Worm (Caenorhabditis elegans): Measurements from ENCODE around the gene fbn-1.

Gene fbn-1

DNA sequence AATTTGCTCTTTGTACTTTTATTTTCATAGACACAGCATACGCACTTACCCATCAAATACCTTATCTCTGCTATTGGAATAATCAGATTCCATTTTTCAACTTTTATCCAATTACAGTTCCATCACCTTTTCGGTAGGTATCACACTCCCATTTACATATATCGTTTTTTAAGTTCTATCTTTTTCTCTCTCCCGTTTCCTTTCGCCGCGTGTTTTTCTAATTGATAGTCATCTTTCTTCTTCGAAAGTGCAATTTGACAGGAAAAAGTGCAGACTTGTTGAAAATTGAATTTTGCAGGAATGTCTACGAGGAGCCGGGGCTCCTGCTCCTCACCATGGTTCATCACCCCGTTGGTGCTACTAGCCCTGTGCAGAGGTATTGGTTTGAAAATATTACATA is at the start of gene fbn-1:
Gene fbn-1, plus strand, starts transcription at position 301 of the 400 bp plus-strand sequence.
- TF ChIP-seq tra-4 (tag; optimal IDR thresholded peaks at IDR 0.05) (no peak), F13C5.2 (tag; optimal IDR thresholded peaks at IDR 0.05) (no peak), flt-1 (GFP tag; IDR thresholded peaks at IDR 0.05) (no peak), B0310.2 (tag; optimal IDR thresholded peaks at IDR 0.05) (no peak), scrt-1 (GFP tag; IDR thresholded peaks at IDR 0.05) (no peak), hmg-4 (GFP tag; optimal IDR thresholded peaks at IDR 0.05) (no peak), ama-1 (optimal IDR thresholded peaks at IDR 0.05) (no peak), tbx-11 (GFP tag; IDR thresholded peaks at IDR 0.05) (no peak), tbx-37 (GFP tag; conservative IDR thresholded peaks at IDR 0.05) (no peak), pes-1 (GFP tag; IDR thresholded peaks at IDR 0.05) (no peak), ets-7 (tag; optimal IDR thresholded peaks at IDR 0.05) (no peak), sea-1 (GFP tag; conservative IDR thresholded peaks at IDR 0.05) (no peak), aly-1 (tag; optimal IDR thresholded peaks at IDR 0.05) (no peak), hnd-1 (tag; optimal IDR thresholded peaks at IDR 0.05) (no peak), ceh-36 (tag; optimal IDR thresholded peaks at IDR 0.05) (no peak), hmbx-1 (tag; optimal IDR thresholded peaks at IDR 0.05) (no peak), ceh-13 (GFP tag; optimal IDR thresholded peaks at IDR 0.05) (no peak)

DNA sequence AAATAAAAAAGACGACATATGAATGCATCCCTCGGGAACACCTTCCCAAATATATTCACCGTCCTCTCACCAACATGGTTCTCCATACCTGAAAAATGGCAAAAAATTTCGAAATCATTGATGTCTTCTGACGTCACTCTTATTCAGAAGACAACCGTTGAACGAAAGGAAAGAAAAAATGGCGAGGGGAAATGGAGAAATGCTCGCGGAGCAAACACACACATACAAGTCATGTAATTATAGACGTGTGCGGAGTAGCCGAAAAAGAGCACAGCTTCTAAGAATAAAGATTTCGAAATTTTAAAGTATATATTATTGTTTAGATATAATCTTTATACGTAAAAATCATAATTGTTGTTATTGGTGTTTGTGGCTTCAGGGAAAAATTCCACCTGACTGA is 45.9 kb upstream of the fbn-1 start, which contains the start of gene mfsd-6:
Gene mfsd-6, minus strand, starts transcription at position 88 of the 400 bp plus-strand sequence.
- TF ChIP-seq hnd-1 (tag; optimal IDR thresholded peaks at IDR 0.05) (no peak), hmg-4 (GFP tag; optimal IDR thresholded peaks at IDR 0.05) (no peak), hmbx-1 (tag; optimal IDR thresholded peaks at IDR 0.05) (no peak), ama-1 (optimal IDR thresholded peaks at IDR 0.05) (no peak), tbx-37 (GFP tag; conservative IDR thresholded peaks at IDR 0.05) (no peak), tbx-11 (GFP tag; IDR thresholded peaks at IDR 0.05) (no peak), aly-1 (tag; optimal IDR thresholded peaks at IDR 0.05) (no peak), tra-4 (tag; optimal IDR thresholded peaks at IDR 0.05) (no peak), ceh-13 (GFP tag; optimal IDR thresholded peaks at IDR 0.05) (no peak), ets-7 (tag; optimal IDR thresholded peaks at IDR 0.05) (no peak), sea-1 (GFP tag; conservative IDR thresholded peaks at IDR 0.05) (no peak), flt-1 (GFP tag; IDR thresholded peaks at IDR 0.05) (no peak), scrt-1 (GFP tag; IDR thresholded peaks at IDR 0.05) (no peak), F13C5.2 (tag; optimal IDR thresholded peaks at IDR 0.05) (no peak), B0310.2 (tag; optimal IDR thresholded peaks at IDR 0.05) (no peak), pes-1 (GFP tag; IDR thresholded peaks at IDR 0.05) (no peak), ceh-36 (tag; optimal IDR thresholded peaks at IDR 0.05) (no peak)

DNA sequence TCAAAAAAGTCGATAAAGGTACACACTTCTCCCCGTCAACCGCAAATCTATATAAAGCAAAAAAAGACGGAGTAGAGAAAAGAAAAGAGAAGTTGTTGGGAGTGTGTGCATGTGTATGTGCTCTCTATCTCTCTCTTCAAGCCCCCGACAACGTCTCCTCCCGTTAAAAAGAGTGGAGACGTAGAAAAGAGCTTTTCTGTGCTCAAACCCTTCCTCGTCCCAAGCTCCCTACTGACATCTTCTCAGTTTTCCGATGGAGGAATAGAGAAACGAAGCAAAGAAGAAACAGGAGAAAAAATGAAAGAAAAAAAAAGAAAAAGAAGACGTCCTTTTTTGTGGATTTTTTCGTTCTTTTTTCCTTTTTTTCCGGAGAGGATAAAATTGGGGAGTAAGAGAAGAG is 44.6 kb upstream of the fbn-1 start:
- no peak for TF ChIP-seq tbx-37 (GFP tag; conservative IDR thresholded peaks at IDR 0.05)
- TF ChIP-seq F13C5.2 (tag; optimal IDR thresholded peaks at IDR 0.05), result no peak
- TF ChIP-seq scrt-1 (GFP tag; IDR thresholded peaks at IDR 0.05), result no peak
- TF ChIP-seq ama-1 (optimal IDR thresholded peaks at IDR 0.05), result no peak
- TF ChIP-seq ceh-13 (GFP tag; optimal IDR thresholded peaks at IDR 0.05), result no peak
- no peak for TF ChIP-seq B0310.2 (tag; optimal IDR thresholded peaks at IDR 0.05)
- TF ChIP-seq hmg-4 (GFP tag; optimal IDR thresholded peaks at IDR 0.05), result no peak
- no peak for TF ChIP-seq aly-1 (tag; optimal IDR thresholded peaks at IDR 0.05)
- no peak for TF ChIP-seq ceh-36 (tag; optimal IDR thresholded peaks at IDR 0.05)
- TF ChIP-seq pes-1 (GFP tag; IDR thresholded peaks at IDR 0.05), result no peak
- no peak for TF ChIP-seq ets-7 (tag; optimal IDR thresholded peaks at IDR 0.05)
- TF ChIP-seq sea-1 (GFP tag; conservative IDR thresholded peaks at IDR 0.05), result no peak
- no peak for TF ChIP-seq flt-1 (GFP tag; IDR thresholded peaks at IDR 0.05)
- TF ChIP-seq hmbx-1 (tag; optimal IDR thresholded peaks at IDR 0.05), result no peak
- TF ChIP-seq hnd-1 (tag; optimal IDR thresholded peaks at IDR 0.05), result no peak
- no peak for TF ChIP-seq tra-4 (tag; optimal IDR thresholded peaks at IDR 0.05)
- no peak for TF ChIP-seq tbx-11 (GFP tag; IDR thresholded peaks at IDR 0.05)

DNA sequence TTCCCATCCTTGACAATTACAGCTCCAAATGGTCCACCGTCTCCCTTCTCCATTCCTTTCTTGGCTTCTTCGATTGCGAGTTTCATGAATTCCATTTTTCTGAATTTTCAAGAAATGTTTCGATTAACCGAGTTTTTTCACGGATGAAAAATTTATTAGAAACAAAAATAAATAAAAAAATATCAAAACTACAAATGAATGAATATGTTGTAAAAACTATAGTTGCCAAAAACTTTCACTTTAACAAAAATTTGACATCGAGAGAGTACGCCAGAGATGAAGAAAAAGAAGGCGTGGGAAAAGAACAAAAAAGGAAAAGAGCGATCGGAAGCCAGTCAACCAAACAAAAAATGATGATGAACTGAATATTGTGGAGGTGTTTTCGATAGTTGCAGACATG is 42.3 kb upstream of the fbn-1 start, which contains the start of gene R13A5.10:
Gene R13A5.10, minus strand, starts transcription at position 101 of the 400 bp plus-strand sequence.
- TF ChIP-seq tbx-11 (GFP tag; IDR thresholded peaks at IDR 0.05) (no peak), F13C5.2 (tag; optimal IDR thresholded peaks at IDR 0.05) (no peak), sea-1 (GFP tag; conservative IDR thresholded peaks at IDR 0.05) (no peak), tbx-37 (GFP tag; conservative IDR thresholded peaks at IDR 0.05) (no peak), hnd-1 (tag; optimal IDR thresholded peaks at IDR 0.05) (no peak), pes-1 (GFP tag; IDR thresholded peaks at IDR 0.05) (no peak)

DNA sequence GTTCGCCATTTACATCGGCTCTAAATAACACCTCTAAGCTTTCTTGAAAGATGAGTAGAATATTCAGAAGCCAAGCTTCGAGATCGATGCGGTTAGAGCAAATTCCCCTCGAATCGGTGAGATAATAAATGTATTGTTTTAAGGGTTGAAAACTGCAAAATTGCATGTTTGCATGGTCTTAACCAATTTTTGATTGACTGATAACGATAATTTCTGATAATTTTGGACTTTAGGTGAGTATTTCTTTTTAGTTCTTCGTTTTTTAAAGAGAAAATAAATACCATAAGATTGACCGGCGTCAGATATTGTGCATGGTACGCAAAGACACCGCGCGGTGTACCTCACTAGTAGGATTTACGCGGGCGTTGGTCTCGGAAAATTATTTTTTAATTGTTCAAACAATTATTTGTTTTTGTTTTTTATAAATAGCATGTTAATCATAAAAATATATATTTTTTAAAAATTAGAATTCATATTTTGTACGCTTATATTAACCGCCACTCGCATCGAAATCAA is 41.0 kb upstream of the fbn-1 start, which contains the start of gene cup-5:
Gene cup-5, plus strand, starts transcription at position 51 of the 516 bp plus-strand sequence.
- no peak for TF ChIP-seq ets-7 (tag; optimal IDR thresholded peaks at IDR 0.05)
- TF ChIP-seq sea-1 (GFP tag; conservative IDR thresholded peaks at IDR 0.05), result no peak
- TF ChIP-seq B0310.2 (tag; optimal IDR thresholded peaks at IDR 0.05), result no peak

DNA sequence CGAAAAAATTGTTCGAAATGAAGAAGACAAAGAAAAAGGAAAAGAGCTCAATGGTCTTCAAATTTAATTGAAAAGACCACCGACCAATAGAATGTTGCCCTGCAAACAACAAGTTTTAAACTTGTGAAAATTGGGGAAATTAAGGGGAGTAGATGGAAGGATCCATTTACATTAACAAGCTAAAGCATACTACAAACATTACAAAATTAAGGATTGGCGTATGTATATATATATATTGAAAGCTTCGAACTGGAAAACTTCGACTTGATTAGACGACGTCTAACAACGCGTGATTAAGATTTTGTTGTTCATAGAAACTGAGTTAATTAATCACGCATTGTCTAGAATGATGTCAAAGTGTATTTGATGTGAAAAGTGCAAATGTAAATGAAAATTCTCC is 37.0 kb upstream of the fbn-1 start, which contains the start of gene R13A5.15:
Gene R13A5.15, minus strand, starts transcription at position 101 of the 400 bp plus-strand sequence.
- TF ChIP-seq pes-1 (GFP tag; IDR thresholded peaks at IDR 0.05) (no peak), sea-1 (GFP tag; conservative IDR thresholded peaks at IDR 0.05) (no peak), F13C5.2 (tag; optimal IDR thresholded peaks at IDR 0.05) (no peak), B0310.2 (tag; optimal IDR thresholded peaks at IDR 0.05) (no peak), tbx-37 (GFP tag; conservative IDR thresholded peaks at IDR 0.05) (no peak), flt-1 (GFP tag; IDR thresholded peaks at IDR 0.05) (no peak), hmg-4 (GFP tag; optimal IDR thresholded peaks at IDR 0.05) (no peak), aly-1 (tag; optimal IDR thresholded peaks at IDR 0.05) (no peak)

DNA sequence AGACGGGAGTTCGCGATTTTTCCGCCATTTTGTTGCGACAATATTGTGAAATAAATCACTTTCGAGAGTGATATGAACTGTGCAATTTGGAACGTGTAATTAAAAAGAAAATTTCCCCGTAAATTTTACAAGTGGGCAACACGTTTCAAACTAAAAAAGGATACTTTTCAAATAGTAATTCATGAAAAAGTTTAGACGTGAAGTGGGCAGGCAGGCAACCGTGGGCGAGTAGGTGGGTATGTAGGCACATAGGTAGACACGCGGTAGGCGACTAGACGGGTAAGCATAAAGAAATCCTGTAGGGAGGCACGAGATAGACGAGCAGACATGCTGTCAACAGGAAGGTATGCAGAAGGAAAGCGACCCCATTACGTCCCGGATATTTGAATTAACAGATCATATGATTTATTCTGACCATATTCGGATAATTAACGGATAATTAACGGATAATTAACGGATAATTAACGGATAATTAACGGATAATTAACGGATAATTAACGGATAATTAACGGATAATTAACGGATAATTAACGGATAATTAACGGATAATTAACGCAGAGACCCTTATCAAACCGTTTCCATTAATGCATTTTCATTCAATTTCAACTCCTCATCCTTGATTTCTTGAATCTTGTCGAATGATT is 31.8 kb upstream of the fbn-1 start, which contains the start of gene R13A5.11:
Gene R13A5.11, minus strand, starts transcription at position 51 of the 644 bp plus-strand sequence.
- TF ChIP-seq tbx-11 (GFP tag; IDR thresholded peaks at IDR 0.05) (no peak), hmbx-1 (tag; optimal IDR thresholded peaks at IDR 0.05) (no peak), flt-1 (GFP tag; IDR thresholded peaks at IDR 0.05) (no peak), ceh-36 (tag; optimal IDR thresholded peaks at IDR 0.05) (no peak), tbx-37 (GFP tag; conservative IDR thresholded peaks at IDR 0.05) (no peak), hnd-1 (tag; optimal IDR thresholded peaks at IDR 0.05) (no peak), aly-1 (tag; optimal IDR thresholded peaks at IDR 0.05) (no peak), sea-1 (GFP tag; conservative IDR thresholded peaks at IDR 0.05) (no peak), ets-7 (tag; optimal IDR thresholded peaks at IDR 0.05) (no peak), pes-1 (GFP tag; IDR thresholded peaks at IDR 0.05) (no peak), scrt-1 (GFP tag; IDR thresholded peaks at IDR 0.05) (no peak), hmg-4 (GFP tag; optimal IDR thresholded peaks at IDR 0.05) (no peak)
